Worm (Caenorhabditis elegans) whole organism, L4 larva: ENCODE measurements around the gene srx-135.

Experiments
- T20F7.1 ChIP-seq: fragments of 200-800 bp; sonication (Bioruptor generic); optimal IDR thresholded peaks from 2 replicates; lab custom pipeline; 2018; ENCODE audit warnings: mild to moderate bottlenecking, missing genetic modification characterization, missing compliant biosample characterization
- T26A8.4 ChIP-seq: fragments of 200-800 bp; sonication (Bioruptor generic); IDR thresholded peaks from 2 replicates; pipeline ENCODE4 v1.3.6; 2022; ENCODE audit warnings: missing genetic modification characterization, missing compliant biosample characterization
- aha-1 ChIP-seq: fragments of 150-350 bp; peaks from one replicate; lab custom pipeline; 2014; ENCODE audit warnings: missing biosample characterization, missing genetic modification characterization
- ama-1 ChIP-seq: fragments of 150-350 bp; optimal IDR thresholded peaks from 2 replicates; lab custom pipeline; 2014; ENCODE audit warnings: inconsistent platforms, mixed read lengths
- attf-4 ChIP-seq: sonication (generic microtip); optimal IDR thresholded peaks from 3 replicates; lab custom pipeline; 2017; ENCODE audit warnings: missing biosample characterization, missing genetic modification characterization
- ceh-20 ChIP-seq: fragments of 200-800 bp; sonication (Bioruptor generic); IDR thresholded peaks from 2 replicates; pipeline ENCODE4 v1.3.6; 2022; ENCODE audit warnings: missing genetic modification reagents, missing genetic modification characterization, missing compliant biosample characterization
- ceh-44 ChIP-seq: fragments of 200-800 bp; sonication (Bioruptor generic); IDR thresholded peaks from 2 replicates; pipeline ENCODE4 v1.3.6; 2022; ENCODE audit warnings: missing genetic modification reagents, missing genetic modification characterization, missing compliant biosample characterization
- ces-1 ChIP-seq: fragments of 150-350 bp; sonication (generic microtip); optimal IDR thresholded peaks from 4 replicates; lab custom pipeline; 2014; ENCODE audit warnings: missing biosample characterization, missing genetic modification reagents, missing genetic modification characterization
- cey-2 ChIP-seq: sonication (generic microtip); optimal IDR thresholded peaks from 3 replicates; lab custom pipeline; 2017; ENCODE audit warnings: missing genetic modification characterization, mild to moderate bottlenecking, missing compliant biosample characterization, antibody characterized with exemption, borderline replicate concordance; ENCODE audit not compliant: insufficient read depth
- daf-16 ChIP-seq, 3 experiments: sonication (generic microtip); optimal IDR thresholded peaks; 2 replicates each; lab custom pipeline; 2016 to 2017; ENCODE audit warnings: missing genetic modification characterization in 3 of 3, missing genetic modification reagents in 3 of 3, mild to moderate bottlenecking in 2 of 3, missing compliant biosample characterization in 2 of 3, missing biosample characterization in 1 of 3, moderate library complexity in 1 of 3
- dmd-6 ChIP-seq: fragments of 200-800 bp; sonication (Bioruptor generic); IDR thresholded peaks from 2 replicates; pipeline ENCODE4 v1.3.6; 2022; ENCODE audit warnings: missing genetic modification reagents, missing genetic modification characterization, missing compliant biosample characterization
- dve-1 ChIP-seq: sonication (generic microtip); optimal IDR thresholded peaks from 2 replicates; lab custom pipeline; 2017; ENCODE audit warnings: antibody characterized with exemption, mild to moderate bottlenecking, missing genetic modification characterization, missing compliant biosample characterization; ENCODE audit not compliant: insufficient read depth
- egl-43 ChIP-seq: fragments of 200-800 bp; sonication (Bioruptor generic); IDR thresholded peaks from 2 replicates; pipeline ENCODE4 v1.3.6; 2022; ENCODE audit warnings: missing genetic modification reagents, missing genetic modification characterization, missing compliant biosample characterization
- fkh-10 ChIP-seq: fragments of 150-350 bp; optimal IDR thresholded peaks from 2 replicates; lab custom pipeline; 2014; ENCODE audit warnings: missing biosample characterization, missing genetic modification reagents, missing genetic modification characterization
- fos-1 ChIP-seq: fragments of 150-350 bp; optimal IDR thresholded peaks from 2 replicates; lab custom pipeline; 2014; ENCODE audit warnings: missing biosample characterization, missing genetic modification characterization
- hif-1 ChIP-seq, 2 experiments: sonication (generic microtip); optimal IDR thresholded peaks; 2 replicates each; lab custom pipeline; 2016 to 2017; ENCODE audit warnings: missing compliant biosample characterization in 2 of 2, missing genetic modification characterization in 2 of 2, missing genetic modification reagents in 2 of 2, missing genotype in 2 of 2, mild to moderate bottlenecking in 1 of 2
- hlh-11 ChIP-seq: fragments of 200-800 bp; sonication (Bioruptor generic); optimal IDR thresholded peaks from 2 replicates; lab custom pipeline; 2018; ENCODE audit warnings: mild to moderate bottlenecking, missing genetic modification characterization, missing compliant biosample characterization
- hlh-30 ChIP-seq: sonication (generic microtip); optimal IDR thresholded peaks from 2 replicates; lab custom pipeline; 2017; ENCODE audit warnings: antibody characterized with exemption, mild to moderate bottlenecking, missing genetic modification characterization, missing compliant biosample characterization; ENCODE audit not compliant: insufficient read depth
- hmg-1.1 ChIP-seq: fragments of 200-800 bp; sonication (Bioruptor generic); IDR thresholded peaks from 2 replicates; pipeline ENCODE4 v1.3.6; 2022; ENCODE audit warnings: missing genetic modification reagents, missing genetic modification characterization, missing compliant biosample characterization
- lin-1 ChIP-seq: fragments of 200-800 bp; sonication (Bioruptor generic); IDR thresholded peaks from 2 replicates; pipeline ENCODE4 v1.3.6; 2022; ENCODE audit warnings: missing genetic modification reagents, missing genetic modification characterization, missing compliant biosample characterization
- lin-13 ChIP-seq: fragments of 150-350 bp; optimal IDR thresholded peaks from 2 replicates; lab custom pipeline; 2014; ENCODE audit warnings: missing biosample characterization, missing genetic modification reagents, missing genetic modification characterization
- lin-15B ChIP-seq: fragments of 150-350 bp; sonication (generic microtip); optimal IDR thresholded peaks from 3 replicates; lab custom pipeline; 2014; ENCODE audit warnings: missing biosample characterization, missing genetic modification characterization
- lin-39 ChIP-seq: fragments of 150-350 bp; optimal IDR thresholded peaks from 2 replicates; lab custom pipeline; 2014; ENCODE audit warnings: missing biosample characterization, missing genetic modification reagents, missing genetic modification characterization
- lir-3 ChIP-seq: sonication (generic microtip); optimal IDR thresholded peaks from 2 replicates; lab custom pipeline; 2016; ENCODE audit warnings: mild to moderate bottlenecking, missing genetic modification characterization, missing compliant biosample characterization
- lsy-2 ChIP-seq, 2 experiments: fragments of 150-350 bp in 1 of 2; sonication (generic microtip) in 1 of 2; optimal IDR thresholded peaks; 2 replicates each; lab custom pipeline; 2014 to 2017; ENCODE audit warnings: missing biosample characterization in 2 of 2, missing genetic modification characterization in 2 of 2
- madf-9 ChIP-seq: fragments of 200-800 bp; sonication (Bioruptor generic); conservative IDR thresholded peaks from 2 replicates; pipeline ENCODE4 v1.3.6; 2022; ENCODE audit warnings: missing genetic modification reagents, missing genetic modification characterization, missing compliant biosample characterization
- mdl-1 ChIP-seq, 2 experiments: fragments of 150-350 bp in 1 of 2; sonication (generic microtip) in 1 of 2; optimal IDR thresholded peaks; 2 replicates each; lab custom pipeline; 2014 to 2017; ENCODE audit warnings: missing biosample characterization in 2 of 2, missing genetic modification characterization in 2 of 2
- mdt-29 ChIP-seq: fragments of 200-800 bp; sonication (Bioruptor generic); IDR thresholded peaks from 2 replicates; pipeline ENCODE4 v1.3.6; 2022; ENCODE audit warnings: missing genetic modification reagents, missing genetic modification characterization, missing compliant biosample characterization
- mep-1 ChIP-seq: fragments of 150-350 bp; sonication (generic microtip); optimal IDR thresholded peaks from 3 replicates; lab custom pipeline; 2014; ENCODE audit warnings: missing biosample characterization, missing genetic modification characterization
- mxl-2 ChIP-seq: fragments of 200-800 bp; sonication (Bioruptor generic); conservative IDR thresholded peaks from 2 replicates; pipeline ENCODE4 v1.3.6; 2022; ENCODE audit warnings: missing genetic modification reagents, missing genetic modification characterization, missing compliant biosample characterization
- mxl-3 ChIP-seq: fragments of 200-800 bp; sonication (Bioruptor generic); optimal IDR thresholded peaks from 2 replicates; lab custom pipeline; 2018; ENCODE audit warnings: mild to moderate bottlenecking, missing genetic modification characterization, missing compliant biosample characterization
- nhr-10 ChIP-seq: fragments of 150-350 bp; optimal IDR thresholded peaks from 2 replicates; lab custom pipeline; 2014; ENCODE audit warnings: missing biosample characterization, missing genetic modification characterization
- nhr-102 ChIP-seq: sonication (generic microtip); optimal IDR thresholded peaks from 2 replicates; lab custom pipeline; 2016; ENCODE audit warnings: mild to moderate bottlenecking, missing genetic modification characterization, moderate library complexity, missing compliant biosample characterization
- nhr-11 ChIP-seq: fragments of 150-350 bp; optimal IDR thresholded peaks from 2 replicates; lab custom pipeline; 2014; ENCODE audit warnings: missing biosample characterization, missing genetic modification characterization
- nhr-28 ChIP-seq: fragments of 150-350 bp; optimal IDR thresholded peaks from 2 replicates; lab custom pipeline; 2014; ENCODE audit warnings: missing biosample characterization, missing genetic modification characterization
- nhr-41 ChIP-seq: fragments of 200-800 bp; sonication (Bioruptor generic); IDR thresholded peaks from 2 replicates; pipeline ENCODE4 v1.3.6; 2022; ENCODE audit warnings: missing genetic modification reagents, missing genetic modification characterization, missing compliant biosample characterization
- nhr-48 ChIP-seq: sonication (generic microtip); optimal IDR thresholded peaks from 2 replicates; lab custom pipeline; 2016; ENCODE audit warnings: mild to moderate bottlenecking, missing genetic modification characterization, missing compliant biosample characterization
- nhr-6 ChIP-seq: fragments of 150-350 bp; optimal IDR thresholded peaks from 2 replicates; lab custom pipeline; 2014; ENCODE audit warnings: missing biosample characterization, missing genetic modification characterization
- nhr-77 ChIP-seq: fragments of 150-350 bp; optimal IDR thresholded peaks from 2 replicates; lab custom pipeline; 2014; ENCODE audit warnings: missing biosample characterization, missing genetic modification characterization
- pha-4 ChIP-seq, 2 experiments: fragments of 150-350 bp in 1 of 2; fragments of 200-800 bp in 1 of 2; sonication (Bioruptor generic) in 1 of 2; IDR thresholded peaks in 1 of 2; optimal IDR thresholded peaks in 1 of 2; 2 replicates each; pipeline versions ENCODE4 v1.3.6 to Lab custom; 2014 to 2022; ENCODE audit warnings: missing genetic modification characterization in 2 of 2, missing genetic modification reagents in 2 of 2, missing biosample characterization in 1 of 2, missing compliant biosample characterization in 1 of 2
- php-3 ChIP-seq: fragments of 200-800 bp; sonication (Bioruptor generic); IDR thresholded peaks from 2 replicates; pipeline ENCODE4 v1.3.6; 2022; ENCODE audit warnings: missing genetic modification reagents, missing genetic modification characterization, missing compliant biosample characterization
- pqm-1 ChIP-seq: sonication (generic microtip); optimal IDR thresholded peaks from 2 replicates; lab custom pipeline; 2017; ENCODE audit warnings: missing biosample characterization, missing genetic modification characterization
- saeg-2 ChIP-seq: fragments of 200-800 bp; sonication (Bioruptor generic); IDR thresholded peaks from 2 replicates; pipeline ENCODE4 v1.3.6; 2022; ENCODE audit warnings: missing genetic modification reagents, missing genetic modification characterization, missing compliant biosample characterization
- snpc-4 ChIP-seq: fragments of 150-350 bp; optimal IDR thresholded peaks from 2 replicates; lab custom pipeline; 2014; ENCODE audit warnings: missing biosample characterization, missing genetic modification characterization
- spr-3 ChIP-seq: fragments of 200-800 bp; sonication (Bioruptor generic); optimal IDR thresholded peaks from 2 replicates; lab custom pipeline; 2018; ENCODE audit warnings: mild to moderate bottlenecking, missing genetic modification characterization, missing compliant biosample characterization
- tag-97 ChIP-seq: fragments of 200-800 bp; sonication (Bioruptor generic); IDR thresholded peaks from 2 replicates; pipeline ENCODE4 v1.3.6; 2022; ENCODE audit warnings: missing genetic modification characterization, missing compliant biosample characterization
- tra-1 ChIP-seq: fragments of 200-800 bp; sonication (Bioruptor generic); IDR thresholded peaks from 2 replicates; pipeline ENCODE4 v1.3.6; 2022; ENCODE audit warnings: missing genetic modification reagents, missing genetic modification characterization, missing compliant biosample characterization
- unc-39 ChIP-seq: sonication (generic microtip); optimal IDR thresholded peaks from 2 replicates; lab custom pipeline; 2017; ENCODE audit warnings: missing biosample characterization, missing genetic modification characterization

The srx-135 gene

DNA sequence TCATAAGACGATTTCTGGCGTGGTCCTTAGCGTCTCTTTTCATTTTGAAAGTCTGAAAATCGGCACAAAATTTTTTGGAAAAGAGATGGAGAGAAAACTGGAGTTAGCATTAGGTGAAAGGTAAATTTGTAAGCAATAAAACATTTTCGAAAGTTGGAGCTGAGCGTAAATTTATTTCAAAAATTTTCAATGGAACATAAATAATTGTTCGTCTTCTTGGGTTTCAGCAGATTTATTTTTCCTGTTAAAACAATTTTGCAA is 49.8 kb downstream of the srx-135 start, which contains the start of gene C06B3.6:
C06B3.6 (minus strand) TSS at position 52 of the 261 bp plus-strand sequence.
- 0 out of 2 replicates have a peak, but pooled peaks have one; percentile 6 for TF ChIP-seq madf-9 (GFP tag; lab: Robert Waterston, UW)
- peak; percentile 95 for TF ChIP-seq aha-1 (tag; lab: Kevin White, UChicago)
- no peak for TF ChIP-seq hlh-30 (tag; lab: Kevin White, UChicago)
- TF ChIP-seq ama-1 (lab: Kevin White, UChicago), result peak; percentile 64
- TF ChIP-seq nhr-41, result no peak

DNA sequence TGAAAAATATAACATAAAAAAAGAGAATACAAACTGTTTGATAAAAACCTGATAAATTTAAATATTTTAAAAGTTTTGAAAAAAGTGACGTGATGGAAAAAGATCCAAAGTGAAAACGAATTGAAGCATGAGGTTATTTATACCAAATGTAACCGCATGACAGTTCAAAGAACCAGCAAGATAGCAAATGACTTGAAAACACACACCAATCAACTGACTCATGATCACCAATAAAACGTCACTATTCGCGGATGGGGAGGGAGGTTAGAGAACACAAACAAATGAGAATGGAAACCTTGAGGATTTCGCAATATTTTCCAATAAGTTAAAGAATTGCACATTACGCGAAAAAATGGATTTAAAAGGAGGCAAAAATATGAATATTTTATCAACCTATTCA is 50.4 kb downstream of the srx-135 start, which contains the start of gene C06B3.7:
C06B3.7 (plus strand) TSS at position 287 of the 400 bp plus-strand sequence.
- no peak for TF ChIP-seq spr-3
- peak; percentile 65 for TF ChIP-seq cey-2 (tag; lab: Kevin White, UChicago)
- peak; percentile 96 for TF ChIP-seq nhr-77 (tag; lab: Kevin White, UChicago)
- peak; percentile 95 for TF ChIP-seq dve-1 (tag; lab: Kevin White, UChicago)
- no peak for TF ChIP-seq mxl-2 (GFP tag; lab: Robert Waterston, UW)
- peak in 1 of 2 experiments; percentile 71 for TF ChIP-seq hif-1 (tag; optimal IDR thresholded peaks at IDR 0.05; lab: Kevin White, UChicago)
- peak; percentile 67 for TF ChIP-seq T20F7.1 (GFP tag; lab: Kevin White, UChicago)
- TF ChIP-seq mxl-3 (GFP tag; lab: Kevin White, UChicago), result peak; percentile 47
- TF ChIP-seq lir-3 (tag; lab: Kevin White, UChicago), result no peak
- TF ChIP-seq lin-39, result no peak
- TF ChIP-seq nhr-28 (tag; lab: Kevin White, UChicago), result peak; percentile 95
- peak; percentile 63 to 88 for TF ChIP-seq lsy-2 (tag; optimal IDR thresholded peaks at IDR 0.05; lab: Kevin White, UChicago)
- peak; percentile 91 for TF ChIP-seq nhr-6 (tag; lab: Kevin White, UChicago)
- peak; percentile 95 for TF ChIP-seq dmd-6 (GFP tag; lab: Robert Waterston, UW)
- no peak for TF ChIP-seq hmg-1.1
- TF ChIP-seq tra-1 (GFP tag; lab: Robert Waterston, UW), result peak; percentile 62; the same call in 1 of the 2 replicates
- TF ChIP-seq php-3 (GFP tag; lab: Robert Waterston, UW), result peak; percentile 92
- TF ChIP-seq mdl-1 (tag; optimal IDR thresholded peaks at IDR 0.05; lab: Kevin White, UChicago), result peak; percentile 36 to 93
- TF ChIP-seq lin-1 (GFP tag; lab: Robert Waterston, UW), result peak; percentile 16; the same call in 1 of the 2 replicates
- TF ChIP-seq pha-4 (GFP tag; IDR thresholded peaks at IDR 0.05; lab: Robert Waterston, UW), result peak; percentile 30; the same call in 1 of the 2 replicates
- peak; percentile 41 for TF ChIP-seq pha-4 (tag; optimal IDR thresholded peaks at IDR 0.05; lab: Kevin White, UChicago)
- TF ChIP-seq hlh-11 (tag; lab: Kevin White, UChicago), result peak; percentile 96
- TF ChIP-seq tag-97 (GFP tag; lab: Robert Waterston, UW), result no peak
- peak; percentile 81 for TF ChIP-seq ama-1 (lab: Kevin White, UChicago)
- 0 out of 2 replicates have a peak, but pooled peaks have one; percentile 10 for TF ChIP-seq saeg-2 (GFP tag; lab: Robert Waterston, UW)
- peak; percentile 98 for TF ChIP-seq nhr-11 (tag; lab: Kevin White, UChicago)
- peak; percentile 78 for TF ChIP-seq nhr-10 (tag; lab: Kevin White, UChicago)
- TF ChIP-seq ceh-20, result no peak
- peak; percentile 57 for TF ChIP-seq pqm-1 (tag; lab: Kevin White, UChicago)
- TF ChIP-seq unc-39 (tag; lab: Kevin White, UChicago), result no peak
- TF ChIP-seq ces-1 (GFP tag; lab: Kevin White, UChicago), result no peak
- TF ChIP-seq ceh-44 (GFP tag; lab: Robert Waterston, UW), result no peak
- no peak for TF ChIP-seq attf-4 (tag; lab: Kevin White, UChicago)
- peak; percentile 90 for TF ChIP-seq mep-1
- TF ChIP-seq nhr-102 (tag; lab: Kevin White, UChicago), result peak; percentile 57
- TF ChIP-seq lin-15B (tag; lab: Kevin White, UChicago), result no peak
- TF ChIP-seq snpc-4, result no peak
- peak; percentile 75 for TF ChIP-seq nhr-48 (tag; lab: Kevin White, UChicago)
- peak; percentile 62 for TF ChIP-seq lin-13 (GFP tag; lab: Kevin White, UChicago)
- peak; percentile 78 for TF ChIP-seq mdt-29 (GFP tag; lab: Robert Waterston, UW)
- no peak for TF ChIP-seq egl-43 (GFP tag; lab: Robert Waterston, UW)
- peak; percentile 51 to 83 for TF ChIP-seq daf-16 (GFP tag; optimal IDR thresholded peaks at IDR 0.05; lab: Kevin White, UChicago)
- peak; percentile 99 for TF ChIP-seq daf-16 (tag; optimal IDR thresholded peaks at IDR 0.05; lab: Kevin White, UChicago)
- TF ChIP-seq hlh-30 (tag; lab: Kevin White, UChicago), result peak; percentile 99
- 0 out of 2 replicates have a peak, but pooled peaks have one; percentile 29 for TF ChIP-seq T26A8.4 (GFP tag; lab: Robert Waterston, UW)
- peak; percentile 73 for TF ChIP-seq fos-1 (tag; lab: Kevin White, UChicago)
- no peak for TF ChIP-seq fkh-10 (GFP tag; lab: Kevin White, UChicago)
